Worm (Caenorhabditis elegans) whole organism, L4/young adult: ENCODE measurements around the gene K08A2.2.
"Not testable (repeated sequence)": the region's sequence is repeated elsewhere in the genome, so short reads cannot be mapped to it uniquely, and the experiment has no call there.

ENCODE experiments used
- W03F9.2 ChIP-seq: fragments of 150-350 bp; optimal IDR thresholded peaks from 2 replicates; lab custom pipeline; 2014; ENCODE audit warnings: missing biosample characterization, missing genetic modification characterization
- dao-5 ChIP-seq: sonication (generic microtip); optimal IDR thresholded peaks from 2 replicates; lab custom pipeline; 2016; ENCODE audit warnings: missing genotype, missing genetic modification characterization, moderate library complexity, missing compliant biosample characterization
- him-1 ChIP-seq: sonication (generic microtip); optimal IDR thresholded peaks from 2 replicates; lab custom pipeline; 2016; ENCODE audit warnings: missing genotype, missing genetic modification reagents, missing genetic modification characterization, missing compliant biosample characterization

Gene K08A2.2

ce11 chrII:3030416-3030815 is 39.0 kb downstream of the K08A2.2 start:
- no peak for TF ChIP-seq him-1 (tag; lab: Kevin White, UChicago)
- TF ChIP-seq W03F9.2 (tag; lab: Kevin White, UChicago), result no peak
- no peak for TF ChIP-seq dao-5 (tag; lab: Kevin White, UChicago)

ce11 chrII:3032480-3032879 is 41.1 kb downstream of the K08A2.2 start, which contains the start of gene B0454.6:
Gene B0454.6 (plus strand): TSS chrII:3032780.
- TF ChIP-seq W03F9.2, dao-5, him-1 (tag; lab: Kevin White, UChicago): not testable (repeated sequence)

DNA sequence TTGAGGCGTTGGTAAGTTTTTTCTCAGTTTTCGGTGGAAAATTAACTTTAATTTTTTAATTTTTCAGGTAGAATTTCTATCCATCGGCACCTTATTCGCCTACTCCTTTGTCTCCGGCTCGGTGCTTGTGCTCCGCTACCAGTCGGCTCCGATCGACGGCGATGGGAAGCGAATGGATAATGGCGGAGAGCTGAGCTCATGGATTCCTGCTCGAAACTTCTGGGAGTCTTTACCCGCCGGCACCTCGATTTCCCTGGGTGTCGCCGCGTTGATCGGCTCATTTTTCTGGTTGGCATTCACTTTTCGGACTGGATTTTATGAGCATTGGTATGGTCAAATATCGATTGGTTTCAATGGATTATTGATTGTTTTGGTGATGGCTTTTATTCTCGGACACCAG is 43.5 kb downstream of the K08A2.2 start:
- no peak for TF ChIP-seq him-1 (tag; lab: Kevin White, UChicago)
- no peak for TF ChIP-seq W03F9.2 (tag; lab: Kevin White, UChicago)
- TF ChIP-seq dao-5 (tag; lab: Kevin White, UChicago), result no peak

DNA sequence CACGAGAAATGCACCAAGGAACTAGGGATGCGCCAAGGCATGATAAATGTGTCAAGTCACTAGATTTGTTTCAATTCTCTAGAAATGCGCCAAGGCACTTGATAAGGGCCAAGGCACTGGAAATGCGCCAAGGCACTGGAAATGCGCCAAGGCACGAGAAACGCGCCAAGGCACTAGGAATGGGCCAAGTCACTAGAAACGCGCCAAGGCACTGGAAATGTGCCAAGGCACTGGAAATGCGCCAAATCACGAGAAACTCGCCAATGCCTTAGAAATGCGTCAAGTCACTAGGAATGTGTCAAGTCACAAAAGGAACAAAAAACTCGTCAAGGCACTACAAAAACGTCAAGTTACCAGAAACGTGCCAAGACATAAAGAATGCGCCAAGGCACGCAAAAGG is 44.9 kb downstream of the K08A2.2 start:
- no peak for TF ChIP-seq him-1 (tag; lab: Kevin White, UChicago)
- TF ChIP-seq dao-5 (tag; lab: Kevin White, UChicago), result no peak
- TF ChIP-seq W03F9.2 (tag; lab: Kevin White, UChicago), result no peak

ce11 chrII:3038453-3038909 is 47.1 kb downstream of the K08A2.2 start, which contains the start of the genes B0454.26 and B0454.5:
Gene B0454.26 (minus strand): TSS chrII:3038553.
Gene B0454.5 (plus strand): TSS chrII:3038859.
- no peak for TF ChIP-seq him-1 (tag; lab: Kevin White, UChicago)
- no peak for TF ChIP-seq W03F9.2 (tag; lab: Kevin White, UChicago)
- TF ChIP-seq dao-5 (tag; lab: Kevin White, UChicago), result no peak

ce11 chrII:3043358-3043757 is 52.0 kb downstream of the K08A2.2 start, which contains the start of gene B0454.8:
Gene B0454.8 (minus strand): TSS chrII:3043458.
- TF ChIP-seq dao-5 (tag; lab: Kevin White, UChicago) (no peak), W03F9.2 (tag; lab: Kevin White, UChicago) (no peak), him-1 (tag; lab: Kevin White, UChicago) (no peak)
